Worm (Caenorhabditis elegans) whole organism, L4 larva: Measurements from ENCODE around the gene his-16.
"Not testable (repeated sequence)": the region's sequence is repeated elsewhere in the genome, so short reads cannot be mapped to it uniquely, and the experiment has no call there.

ENCODE experiments used
- T20F7.1 ChIP-seq: fragments of 200-800 bp; sonication (Bioruptor generic); optimal IDR thresholded peaks from 2 replicates; lab custom pipeline; 2018; ENCODE audit warnings: mild to moderate bottlenecking, missing genetic modification characterization, missing compliant biosample characterization
- aly-2 ChIP-seq: sonication (generic microtip); optimal IDR thresholded peaks from 2 replicates; lab custom pipeline; 2018; ENCODE audit warnings: missing biosample characterization, missing genetic modification characterization
- duxl-1 ChIP-seq: sonication (generic microtip); optimal IDR thresholded peaks from 2 replicates; lab custom pipeline; 2016; ENCODE audit warnings: mild to moderate bottlenecking, missing genetic modification characterization, moderate library complexity, missing compliant biosample characterization; ENCODE audit not compliant: poor library complexity
- fos-1 ChIP-seq: fragments of 150-350 bp; optimal IDR thresholded peaks from 2 replicates; lab custom pipeline; 2014; ENCODE audit warnings: missing biosample characterization, missing genetic modification characterization
- lin-13 ChIP-seq: fragments of 150-350 bp; optimal IDR thresholded peaks from 2 replicates; lab custom pipeline; 2014; ENCODE audit warnings: missing biosample characterization, missing genetic modification reagents, missing genetic modification characterization
- nhr-237 ChIP-seq: sonication (generic microtip); optimal IDR thresholded peaks from 2 replicates; lab custom pipeline; 2017; ENCODE audit warnings: missing biosample characterization, missing genetic modification characterization
- nhr-28 ChIP-seq: fragments of 150-350 bp; optimal IDR thresholded peaks from 2 replicates; lab custom pipeline; 2014; ENCODE audit warnings: missing biosample characterization, missing genetic modification characterization
- nhr-76 ChIP-seq: fragments of 150-350 bp; optimal IDR thresholded peaks from 2 replicates; lab custom pipeline; 2014; ENCODE audit warnings: missing biosample characterization, missing genetic modification characterization
- unc-130 ChIP-seq: sonication (generic microtip); optimal IDR thresholded peaks from 2 replicates; lab custom pipeline; 2016; ENCODE audit warnings: missing genetic modification reagents, missing genetic modification characterization, missing compliant biosample characterization
- zfp-3 ChIP-seq: fragments of 200-800 bp; sonication (Bioruptor generic); conservative IDR thresholded peaks from 2 replicates; pipeline ENCODE4 v1.3.6; 2022; ENCODE audit warnings: missing genetic modification reagents, missing genetic modification characterization, missing compliant biosample characterization
- ztf-11 ChIP-seq: fragments of 150-350 bp; optimal IDR thresholded peaks from 2 replicates; lab custom pipeline; 2014; ENCODE audit warnings: missing biosample characterization, missing genetic modification characterization

DNA sequence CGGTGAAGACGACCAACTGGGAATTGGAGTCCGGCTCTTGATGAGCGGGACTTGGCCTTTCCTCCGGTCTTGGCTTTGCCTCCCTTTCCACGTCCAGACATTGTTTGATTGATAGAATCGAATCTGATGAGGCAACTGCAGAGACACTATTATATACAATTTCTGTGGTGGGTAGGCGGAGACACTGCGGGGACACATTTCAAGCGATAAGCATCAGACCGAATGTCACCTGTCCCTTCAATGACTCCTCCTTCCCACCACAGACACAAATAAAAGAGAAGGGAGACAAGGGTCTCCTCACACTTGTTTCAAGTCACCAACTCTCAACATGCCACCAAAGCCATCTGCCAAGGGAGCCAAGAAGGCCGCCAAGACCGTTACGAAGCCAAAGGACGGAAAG is at the start of gene his-16:
- not testable (repeated sequence) for TF ChIP-seq nhr-76 (tag; lab: Kevin White, UChicago); aly-2; T20F7.1 (GFP tag; lab: Kevin White, UChicago); duxl-1 (tag; lab: Kevin White, UChicago); nhr-237; unc-130 (GFP tag; lab: Kevin White, UChicago); lin-13 (GFP tag; lab: Kevin White, UChicago); zfp-3 (GFP tag; lab: Robert Waterston, UW); ztf-11 (tag; lab: Kevin White, UChicago); nhr-28 (tag; lab: Kevin White, UChicago); fos-1
